Worm (Caenorhabditis elegans) whole organism, L4 larva: ENCODE data around the gene cpf-2.

Experiments
- ama-1 ChIP-seq: fragments of 150-350 bp; optimal IDR thresholded peaks from 2 replicates; lab custom pipeline; 2014; ENCODE audit warnings: inconsistent platforms, mixed read lengths
- attf-4 ChIP-seq: sonication (generic microtip); optimal IDR thresholded peaks from 3 replicates; lab custom pipeline; 2017; ENCODE audit warnings: missing biosample characterization, missing genetic modification characterization
- dmd-8 ChIP-seq: fragments of 200-800 bp; sonication (Bioruptor generic); IDR thresholded peaks from 2 replicates; pipeline ENCODE4 v1.3.6; 2022; ENCODE audit warnings: missing genetic modification characterization, missing compliant biosample characterization
- hlh-11 ChIP-seq: fragments of 200-800 bp; sonication (Bioruptor generic); optimal IDR thresholded peaks from 2 replicates; lab custom pipeline; 2018; ENCODE audit warnings: mild to moderate bottlenecking, missing genetic modification characterization, missing compliant biosample characterization
- jun-1 ChIP-seq: fragments of 150-350 bp; optimal IDR thresholded peaks from 2 replicates; lab custom pipeline; 2014; ENCODE audit warnings: missing biosample characterization, missing genetic modification reagents, missing genetic modification characterization
- mes-2 ChIP-seq: sonication (generic microtip); optimal IDR thresholded peaks from 2 replicates; lab custom pipeline; 2016; ENCODE audit warnings: missing genotype, mild to moderate bottlenecking, missing genetic modification characterization, missing compliant biosample characterization; ENCODE audit not compliant: poor library complexity, severe bottlenecking
- snpc-4 ChIP-seq: fragments of 150-350 bp; optimal IDR thresholded peaks from 2 replicates; lab custom pipeline; 2014; ENCODE audit warnings: missing biosample characterization, missing genetic modification characterization

- TF ChIP-seq dmd-8 (GFP tag; lab: Robert Waterston, UW) = no peak
- TF ChIP-seq mes-2 = no peak
- TF ChIP-seq hlh-11 = no peak
- no peak for TF ChIP-seq jun-1 (tag; lab: Kevin White, UChicago)
- TF ChIP-seq snpc-4 (tag; lab: Kevin White, UChicago) = no peak
- TF ChIP-seq ama-1 (lab: Kevin White, UChicago) = no peak
- TF ChIP-seq attf-4 (tag; lab: Kevin White, UChicago) = no peak
Measured at ce11 chrIII:13258163-13258562, 10.5 kb downstream of the cpf-2 start.
